Fruit fly (Drosophila melanogaster) whole organism, embryonic: Measurements from ENCODE around the gene CG5498.

ENCODE experiments used
- Adf1 ChIP-seq: fragments of 200-800 bp; sonication (Bioruptor generic); IDR thresholded peaks from 2 replicates; pipeline ENCODE4 v1.3.6; 2022; ENCODE audit warnings: missing biosample characterization, missing genetic modification characterization
- Atf-2 ChIP-seq: fragments of 200-800 bp; sonication (Bioruptor generic); optimal IDR thresholded peaks from 2 replicates; lab custom pipeline; 2016; ENCODE audit warnings: missing biosample characterization, missing genetic modification characterization
- CG11398 ChIP-seq: fragments of 200-800 bp; sonication (Bioruptor generic); optimal IDR thresholded peaks from 2 replicates; lab custom pipeline; 2016; ENCODE audit warnings: missing biosample characterization, missing genetic modification characterization
- CG11696 ChIP-seq: fragments of 200-800 bp; sonication (Bioruptor generic); IDR thresholded peaks from 2 replicates; pipeline ENCODE4 v1.3.6; 2022; ENCODE audit warnings: missing biosample characterization, missing genetic modification characterization
- CG12744 ChIP-seq: fragments of 200-800 bp; sonication (Bioruptor generic); optimal IDR thresholded peaks from 2 replicates; lab custom pipeline; 2016; ENCODE audit warnings: missing biosample characterization, missing genetic modification characterization
- CG12769 ChIP-seq: fragments of 200-800 bp; sonication (Bioruptor generic); optimal IDR thresholded peaks from 2 replicates; lab custom pipeline; 2019; ENCODE audit warnings: missing biosample characterization, mild to moderate bottlenecking, missing genetic modification characterization, moderate library complexity
- CG13624 ChIP-seq: fragments of 200-800 bp; sonication (Bioruptor generic); optimal IDR thresholded peaks from 2 replicates; lab custom pipeline; 2016; ENCODE audit warnings: missing biosample characterization, missing genetic modification characterization
- CG13775 ChIP-seq: fragments of 200-800 bp; sonication (Bioruptor generic); optimal IDR thresholded peaks from 3 replicates; lab custom pipeline; 2017; ENCODE audit warnings: missing biosample characterization, mild to moderate bottlenecking, missing genetic modification characterization
- CG15073 ChIP-seq: fragments of 200-800 bp; sonication (Bioruptor generic); optimal IDR thresholded peaks from 2 replicates; lab custom pipeline; 2016; ENCODE audit warnings: missing biosample characterization, missing genetic modification characterization
- CG15601 ChIP-seq: fragments of 200-800 bp; sonication (Bioruptor generic); optimal IDR thresholded peaks from 3 replicates; lab custom pipeline; 2019; ENCODE audit warnings: missing biosample characterization, mild to moderate bottlenecking, missing genetic modification characterization, moderate library complexity
- CG18599 ChIP-seq: fragments of 200-800 bp; sonication (Bioruptor generic); optimal IDR thresholded peaks from 3 replicates; lab custom pipeline; 2017; ENCODE audit warnings: missing biosample characterization, missing genetic modification characterization, mild to moderate bottlenecking, moderate library complexity, missing genetic modification reagents
- CG4282 ChIP-seq: fragments of 200-800 bp; sonication (Bioruptor generic); optimal IDR thresholded peaks from 2 replicates; lab custom pipeline; 2016; ENCODE audit warnings: missing biosample characterization, missing genetic modification characterization
- E2f2 ChIP-seq: fragments of 200-800 bp; sonication (Bioruptor generic); IDR thresholded peaks from 2 replicates; pipeline ENCODE4 v1.3.6; 2022; ENCODE audit warnings: missing biosample characterization, missing genetic modification characterization
- Fer1 ChIP-seq: fragments of 200-800 bp; sonication (Bioruptor generic); optimal IDR thresholded peaks from 2 replicates; lab custom pipeline; 2017; ENCODE audit warnings: missing biosample characterization, mild to moderate bottlenecking, missing genetic modification characterization
- HmgZ ChIP-seq: fragments of 200-800 bp; sonication (Bioruptor generic); optimal IDR thresholded peaks from 2 replicates; lab custom pipeline; 2018; ENCODE audit warnings: missing biosample characterization, mild to moderate bottlenecking, missing genetic modification characterization
- Hsf ChIP-seq: fragments of 200-800 bp; sonication (Bioruptor generic); optimal IDR thresholded peaks from 3 replicates; lab custom pipeline; 2016; ENCODE audit warnings: missing biosample characterization, missing genetic modification characterization
- MBD-R2 ChIP-seq: fragments of 200-800 bp; sonication (Bioruptor generic); IDR thresholded peaks from 2 replicates; pipeline ENCODE4 v1.3.6; 2022; ENCODE audit warnings: missing biosample characterization, missing genetic modification characterization
- MESR4 ChIP-seq: fragments of 200-800 bp; sonication (Bioruptor generic); optimal IDR thresholded peaks from 2 replicates; lab custom pipeline; 2018; ENCODE audit warnings: missing biosample characterization, mild to moderate bottlenecking, missing genetic modification characterization, moderate library complexity
- Max ChIP-seq: fragments of 200-800 bp; sonication (Bioruptor generic); optimal IDR thresholded peaks from 2 replicates; lab custom pipeline; 2016; ENCODE audit warnings: missing biosample characterization, mild to moderate bottlenecking, missing genetic modification characterization
- Nf-YA ChIP-seq: fragments of 200-800 bp; sonication (Bioruptor generic); IDR thresholded peaks from 2 replicates; pipeline ENCODE4 v1.3.6; 2022; ENCODE audit warnings: missing biosample characterization, missing genetic modification characterization
- Side ChIP-seq: fragments of 200-800 bp; sonication (Bioruptor generic); optimal IDR thresholded peaks from 2 replicates; lab custom pipeline; 2016; ENCODE audit warnings: missing biosample characterization, missing genetic modification characterization
- Sox102F ChIP-seq: fragments of 200-800 bp; sonication (Bioruptor generic); optimal IDR thresholded peaks from 2 replicates; lab custom pipeline; 2018; ENCODE audit warnings: missing biosample characterization, mild to moderate bottlenecking, missing genetic modification characterization, moderate library complexity
- Ssrp ChIP-seq: fragments of 200-800 bp; sonication (Bioruptor generic); optimal IDR thresholded peaks from 2 replicates; lab custom pipeline; 2018; ENCODE audit warnings: missing biosample characterization, mild to moderate bottlenecking, missing genetic modification characterization, moderate library complexity
- al ChIP-seq: fragments of 200-800 bp; sonication (Bioruptor generic); IDR thresholded peaks from 2 replicates; pipeline ENCODE4 v1.3.6; 2022; ENCODE audit warnings: missing biosample characterization, missing genetic modification characterization
- ara ChIP-seq: fragments of 200-800 bp; sonication (Bioruptor generic); IDR thresholded peaks from 2 replicates; pipeline ENCODE4 v1.3.6; 2022; ENCODE audit warnings: missing biosample characterization, missing genetic modification characterization
- ash1 ChIP-seq: fragments of 200-800 bp; sonication (Bioruptor generic); optimal IDR thresholded peaks from 2 replicates; lab custom pipeline; 2018; ENCODE audit warnings: missing biosample characterization, mild to moderate bottlenecking, missing genetic modification characterization
- ato ChIP-seq: fragments of 200-800 bp; sonication (Bioruptor generic); IDR thresholded peaks from 2 replicates; pipeline ENCODE4 v1.3.6; 2022; ENCODE audit warnings: missing biosample characterization, missing genetic modification characterization; ENCODE audit not compliant: partially characterized antibody
- bsh ChIP-seq, 2 experiments: fragments of 200-800 bp; sonication (Bioruptor generic); optimal IDR thresholded peaks; 2 replicates each; lab custom pipeline; 2017 to 2018; ENCODE audit warnings: mild to moderate bottlenecking in 2 of 2, missing biosample characterization in 2 of 2, missing genetic modification characterization in 2 of 2, moderate library complexity in 1 of 2
- ftz-f1 ChIP-seq: fragments of 200-800 bp; sonication (Bioruptor generic); optimal IDR thresholded peaks from 2 replicates; lab custom pipeline; 2016; ENCODE audit warnings: missing biosample characterization, missing genetic modification characterization
- hkb ChIP-seq, 2 experiments: fragments of 200-800 bp in 1 of 2; fragments of >200 bp in 1 of 2; sonication (Bioruptor generic) in 1 of 2; IDR thresholded peaks in 1 of 2; optimal IDR thresholded peaks in 1 of 2; 2 replicates each; pipeline versions ENCODE4 v1.3.6 to Lab custom; 2017 to 2022; ENCODE audit warnings: missing biosample characterization in 1 of 2, missing genetic modification characterization in 1 of 2
- kay ChIP-seq: fragments of 200-800 bp; sonication (Bioruptor generic); optimal IDR thresholded peaks from 2 replicates; lab custom pipeline; 2016; ENCODE audit warnings: missing biosample characterization, missing genetic modification characterization
- mirr ChIP-seq: fragments of 200-800 bp; sonication (Bioruptor generic); optimal IDR thresholded peaks from 3 replicates; lab custom pipeline; 2018; ENCODE audit warnings: missing biosample characterization, mild to moderate bottlenecking, missing genetic modification characterization
- nau ChIP-seq: fragments of 200-800 bp; sonication (Bioruptor generic); optimal IDR thresholded peaks from 3 replicates; lab custom pipeline; 2017; ENCODE audit warnings: missing biosample characterization, mild to moderate bottlenecking, missing genetic modification characterization, missing genetic modification reagents
- onecut ChIP-seq: fragments of 200-800 bp; sonication (Bioruptor generic); IDR thresholded peaks from 2 replicates; pipeline ENCODE4 v1.3.6; 2022; ENCODE audit warnings: missing biosample characterization, missing genetic modification characterization
- peb ChIP-seq: fragments of 200-800 bp; sonication (Bioruptor generic); IDR thresholded peaks from 2 replicates; pipeline ENCODE4 v1.3.6; 2022; ENCODE audit warnings: missing biosample characterization, missing genetic modification characterization
- pita ChIP-seq: fragments of 200-800 bp; sonication (Bioruptor generic); optimal IDR thresholded peaks from 2 replicates; lab custom pipeline; 2017; ENCODE audit warnings: missing biosample characterization, mild to moderate bottlenecking, missing genetic modification characterization
- schlank ChIP-seq: fragments of 200-800 bp; sonication (Bioruptor generic); optimal IDR thresholded peaks from 2 replicates; lab custom pipeline; 2018; ENCODE audit warnings: missing biosample characterization, mild to moderate bottlenecking, missing genetic modification characterization
- tap ChIP-seq: fragments of 200-800 bp; optimal IDR thresholded peaks from 3 replicates; lab custom pipeline; 2019; ENCODE audit warnings: missing biosample characterization, mild to moderate bottlenecking, missing genetic modification characterization, moderate library complexity
- tin ChIP-seq: fragments of 200-800 bp; sonication (Bioruptor generic); optimal IDR thresholded peaks from 3 replicates; lab custom pipeline; 2016; ENCODE audit warnings: missing biosample characterization, missing genetic modification characterization
- toy ChIP-seq: fragments of 200-800 bp; sonication (Bioruptor generic); IDR thresholded peaks from 2 replicates; pipeline ENCODE4 v1.3.6; 2022; ENCODE audit warnings: missing biosample characterization, missing genetic modification characterization
- usp ChIP-seq: fragments of >200 bp; optimal IDR thresholded peaks from 2 replicates; lab custom pipeline; 2017; ENCODE audit warnings: missing biosample characterization, missing genetic modification characterization
- wor ChIP-seq: fragments of 200-800 bp; sonication (Bioruptor generic); IDR thresholded peaks from 2 replicates; pipeline ENCODE4 v1.3.6; 2022; ENCODE audit warnings: missing biosample characterization, missing genetic modification characterization
- zfh1 ChIP-seq: fragments of 200-800 bp; sonication (Bioruptor generic); IDR thresholded peaks from 3 replicates; pipeline ENCODE4 v1.3.6; 2022; ENCODE audit warnings: missing biosample characterization, missing genetic modification characterization

CG5498 gene

DNA sequence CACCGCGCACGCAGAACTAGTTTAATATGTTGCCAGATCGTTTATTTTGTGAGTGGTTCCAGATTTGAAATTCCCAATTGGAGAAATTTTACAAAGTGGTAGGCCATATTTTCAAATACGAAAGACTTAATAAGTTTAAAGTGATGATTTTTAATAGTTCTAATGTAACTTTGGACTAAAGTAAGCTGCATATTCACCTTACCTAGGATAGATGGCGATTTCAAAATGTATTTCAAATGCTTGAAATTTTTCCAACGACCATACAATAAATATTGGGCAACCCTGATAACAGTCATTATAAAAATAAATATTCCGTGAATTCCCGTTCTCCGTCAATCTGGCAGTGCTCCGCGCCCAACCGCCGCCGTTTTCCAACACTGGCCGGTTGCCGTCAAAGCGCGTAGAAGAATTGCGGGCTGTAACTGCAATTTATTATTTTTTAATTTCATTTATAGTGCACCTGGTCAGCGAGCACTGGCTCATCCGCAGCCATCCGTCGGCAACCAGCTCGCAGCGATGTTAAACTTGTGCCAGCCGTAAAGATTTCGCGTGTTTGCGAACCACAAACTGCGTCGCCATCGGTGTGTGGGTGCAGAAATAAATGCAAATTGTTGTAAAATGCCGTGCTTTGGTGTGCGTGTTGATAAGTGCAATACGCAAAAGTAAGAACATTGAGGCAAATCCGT lies 7.9 kb downstream of the CG5498 start, which contains the start of the genes Ide and RhoBTB (continued):
- no peak for TF ChIP-seq CG11398 (GFP tag; lab: Kevin White, UChicago)
- TF ChIP-seq ash1 = no peak
- TF ChIP-seq kay (GFP tag; lab: Kevin White, UChicago) = peak; percentile 73
- peak; percentile 73 for TF ChIP-seq Sox102F (GFP tag; lab: Kevin White, UChicago)
- no peak for TF ChIP-seq peb (GFP tag; lab: Robert Waterston, UW)
- peak in 1 of 2 experiments; percentile 64 for TF ChIP-seq bsh (GFP tag; optimal IDR thresholded peaks at IDR 0.05; lab: Kevin White, UChicago)
- TF ChIP-seq schlank = peak; percentile 76
- peak; percentile 37 for TF ChIP-seq CG12744
- no peak for TF ChIP-seq pita (GFP tag; lab: Kevin White, UChicago)
- peak; percentile 80 for TF ChIP-seq al (GFP tag; lab: Robert Waterston, UW)
- TF ChIP-seq usp (GFP tag; lab: Kevin White, UChicago) = no peak
- peak; percentile 84 for TF ChIP-seq Hsf (GFP tag; lab: Kevin White, UChicago)
- TF ChIP-seq Ssrp = peak; percentile 77
- peak; percentile 28 for TF ChIP-seq ftz-f1 (GFP tag; lab: Kevin White, UChicago)
- no peak for TF ChIP-seq CG15601 (tag; lab: Kevin White, UChicago)
- TF ChIP-seq Atf-2 (GFP tag; lab: Kevin White, UChicago) = peak; percentile 85
- peak; percentile 80 for TF ChIP-seq CG18599
- TF ChIP-seq CG15073 (GFP tag; lab: Kevin White, UChicago) = peak; percentile 24
- TF ChIP-seq HmgZ (tag; lab: Kevin White, UChicago) = peak; percentile 72
- TF ChIP-seq onecut (GFP tag; lab: Robert Waterston, UW) = no peak
- TF ChIP-seq toy (GFP tag; lab: Robert Waterston, UW) = 0 out of 2 replicates have a peak, but pooled peaks have one; percentile 21
- peak; percentile 77 for TF ChIP-seq tin (GFP tag; lab: Kevin White, UChicago)
- peak; percentile 84 for TF ChIP-seq CG13775 (GFP tag; lab: Kevin White, UChicago)
- TF ChIP-seq CG13624 (GFP tag; lab: Kevin White, UChicago) = peak; percentile 90
- TF ChIP-seq Max = peak; percentile 79

dm6 chr3L:20375467-20375866 lies 8.4 kb downstream of the CG5498 start:
- no peak for TF ChIP-seq CG11696
- no peak for TF ChIP-seq ato (GFP tag; lab: Robert Waterston, UW)
- no peak for TF ChIP-seq Fer1 (GFP tag; lab: Kevin White, UChicago)
- TF ChIP-seq MBD-R2 (GFP tag; lab: Robert Waterston, UW) = 0 out of 2 replicates have a peak, but pooled peaks have one; percentile 40
- TF ChIP-seq nau (GFP tag; lab: Kevin White, UChicago) = no peak
- TF ChIP-seq Adf1 = no peak
- peak; percentile 48 for TF ChIP-seq MESR4 (GFP tag; lab: Kevin White, UChicago)
- TF ChIP-seq mirr (GFP tag; lab: Kevin White, UChicago) = no peak
- TF ChIP-seq Nf-YA = no peak
- no peak for TF ChIP-seq Side (GFP tag; lab: Kevin White, UChicago)
- TF ChIP-seq hkb (optimal IDR thresholded peaks at IDR 0.05; lab: Kevin White, UChicago) = no peak
- TF ChIP-seq hkb (GFP tag; IDR thresholded peaks at IDR 0.05; lab: Robert Waterston, UW) = no peak
- peak; percentile 97 for TF ChIP-seq onecut (GFP tag; lab: Robert Waterston, UW)
- no peak for TF ChIP-seq ara (GFP tag; lab: Robert Waterston, UW)

DNA sequence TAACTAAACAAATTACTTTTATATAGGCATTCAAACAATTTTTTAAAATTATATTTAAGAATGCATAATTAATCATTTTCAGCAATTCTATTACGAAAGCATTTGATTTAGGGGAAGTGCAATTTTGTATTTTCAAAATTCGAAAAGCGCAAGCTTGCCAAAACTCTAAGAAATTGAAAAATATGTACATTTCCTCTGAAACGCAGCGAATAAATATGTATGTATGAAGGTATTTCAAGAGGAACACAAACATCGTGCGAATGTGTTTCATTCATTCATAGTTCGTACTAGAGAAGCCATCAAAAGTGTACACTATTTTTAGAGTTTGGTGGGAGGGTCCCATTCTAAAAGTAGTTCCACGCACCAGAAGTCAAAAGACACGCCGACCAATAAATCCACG lies 13.9 kb downstream of the CG5498 start, which contains the start of gene CG13247:
TSS of gene CG13247 (plus strand) at position 301 of the 400 bp plus-strand sequence.
- TF ChIP-seq CG4282 (GFP tag; lab: Kevin White, UChicago) (no peak), zfh1 (GFP tag; lab: Robert Waterston, UW) (no peak), wor (no peak), tap (tag; lab: Kevin White, UChicago) (no peak), CG12769 (peak; percentile 80), E2f2 (GFP tag; lab: Robert Waterston, UW) (no peak)
